Worm (Caenorhabditis elegans) whole organism, L2 larva: Measurements from ENCODE around the gene lite-1.

Experiments
- ama-1 ChIP-seq: fragments of 150-350 bp; optimal IDR thresholded peaks from 2 replicates; lab custom pipeline; 2018; ENCODE audit warnings: inconsistent platforms
- nhr-11 ChIP-seq: fragments of 150-350 bp; optimal IDR thresholded peaks from 2 replicates; lab custom pipeline; 2014; ENCODE audit warnings: missing biosample characterization, missing genetic modification characterization
- snpc-4 ChIP-seq: fragments of 150-350 bp; optimal IDR thresholded peaks from 2 replicates; lab custom pipeline; 2014; ENCODE audit warnings: missing biosample characterization, missing genetic modification characterization

- TF ChIP-seq ama-1 (lab: Kevin White, UChicago) = no peak
- no peak for TF ChIP-seq nhr-11 (tag; lab: Kevin White, UChicago)
- TF ChIP-seq snpc-4 (tag; lab: Kevin White, UChicago) = no peak
Observed at ce11 chrX:6216551-6216950, 14.0 kb downstream of the lite-1 start, which contains the start of gene lrch-1.
